Fruit fly (Drosophila melanogaster) whole organism, embryonic: ENCODE data around the gene RpL8.

Experiments used
- Ada2b ChIP-seq: fragments of 200-800 bp; sonication (Bioruptor generic); IDR thresholded peaks from 2 replicates; pipeline ENCODE4 v1.3.6; 2022; ENCODE audit warnings: missing biosample characterization, missing genetic modification characterization
- Atf3 ChIP-seq: fragments of 200-800 bp; sonication (Bioruptor generic); optimal IDR thresholded peaks from 3 replicates; lab custom pipeline; 2016; ENCODE audit warnings: missing biosample characterization, missing genetic modification characterization
- CG10147 ChIP-seq: fragments of 200-800 bp; sonication (Bioruptor generic); optimal IDR thresholded peaks from 2 replicates; lab custom pipeline; 2019; ENCODE audit warnings: missing biosample characterization, mild to moderate bottlenecking, missing genetic modification characterization, moderate library complexity
- CG11093 ChIP-seq: fragments of 200-800 bp; sonication (Bioruptor generic); IDR thresholded peaks from 3 replicates; pipeline ENCODE4 v1.3.6; 2022; ENCODE audit warnings: missing biosample characterization, missing genetic modification characterization
- CG12104 ChIP-seq: fragments of 200-800 bp; sonication (Bioruptor generic); optimal IDR thresholded peaks from 3 replicates; lab custom pipeline; 2016; ENCODE audit warnings: missing biosample characterization, missing genetic modification characterization
- CG14014 ChIP-seq: fragments of 200-800 bp; sonication (Bioruptor generic); IDR thresholded peaks from 2 replicates; pipeline ENCODE4 v1.3.6; 2022; ENCODE audit warnings: missing biosample characterization, missing genetic modification characterization
- CG17612 ChIP-seq: fragments of 200-800 bp; sonication (Bioruptor generic); IDR thresholded peaks from 2 replicates; pipeline ENCODE4 v1.3.6; 2022; ENCODE audit warnings: missing biosample characterization, missing genetic modification characterization
- CG2889 ChIP-seq: fragments of 200-800 bp; sonication (Bioruptor generic); IDR thresholded peaks from 3 replicates; pipeline ENCODE4 v1.3.6; 2022; ENCODE audit warnings: missing biosample characterization, missing genetic modification characterization
- CG3065 ChIP-seq: fragments of 200-800 bp; sonication (Bioruptor generic); optimal IDR thresholded peaks from 2 replicates; lab custom pipeline; 2016; ENCODE audit warnings: missing biosample characterization, missing genetic modification characterization
- CG34376 ChIP-seq: fragments of 200-800 bp; sonication (Bioruptor generic); optimal IDR thresholded peaks from 2 replicates; lab custom pipeline; 2018; ENCODE audit warnings: missing biosample characterization, mild to moderate bottlenecking, missing genetic modification characterization
- CG34422 ChIP-seq: fragments of 200-800 bp; sonication (Bioruptor generic); IDR thresholded peaks from 3 replicates; pipeline ENCODE4 v1.3.6; 2022; ENCODE audit warnings: missing biosample characterization, missing genetic modification characterization
- CG3726 ChIP-seq: fragments of 200-800 bp; sonication (Bioruptor generic); IDR thresholded peaks from 3 replicates; pipeline ENCODE4, ENCODE4 v1.3.6; 2022; ENCODE audit warnings: missing biosample characterization, missing genetic modification characterization
- CG4360 ChIP-seq: fragments of 200-800 bp; sonication (Bioruptor generic); IDR thresholded peaks from 2 replicates; pipeline ENCODE4 v1.3.6; 2022; ENCODE audit warnings: missing biosample characterization, missing genetic modification characterization
- CG4404 ChIP-seq: fragments of 200-800 bp; sonication (Bioruptor generic); IDR thresholded peaks from 2 replicates; pipeline ENCODE4 v1.3.6; 2022; ENCODE audit warnings: missing biosample characterization, missing genetic modification characterization
- CG6175 ChIP-seq: fragments of 200-800 bp; sonication (Bioruptor generic); IDR thresholded peaks from 3 replicates; pipeline ENCODE4 v1.3.6; 2022; ENCODE audit warnings: missing biosample characterization, missing genetic modification characterization
- CG7357 ChIP-seq: fragments of 200-800 bp; sonication (Bioruptor generic); IDR thresholded peaks from 3 replicates; pipeline ENCODE4 v1.3.6; 2022; ENCODE audit warnings: missing biosample characterization, missing genetic modification characterization
- CG7928 ChIP-seq: fragments of 200-800 bp; sonication (Bioruptor generic); optimal IDR thresholded peaks from 2 replicates; lab custom pipeline; 2017; ENCODE audit warnings: missing biosample characterization, mild to moderate bottlenecking, missing genetic modification characterization
- CG8359 ChIP-seq: fragments of 200-800 bp; sonication (Bioruptor generic); optimal IDR thresholded peaks from 2 replicates; lab custom pipeline; 2017; ENCODE audit warnings: missing biosample characterization, mild to moderate bottlenecking, missing genetic modification characterization, borderline replicate concordance
- CG9215 ChIP-seq: fragments of 200-800 bp; sonication (Bioruptor generic); IDR thresholded peaks from 2 replicates; pipeline ENCODE4 v1.3.6; 2022; ENCODE audit warnings: missing biosample characterization, missing genetic modification characterization
- CTCF ChIP-seq: fragments of 200-800 bp; sonication (Bioruptor generic); optimal IDR thresholded peaks from 2 replicates; lab custom pipeline; 2017; ENCODE audit warnings: missing biosample characterization, mild to moderate bottlenecking, missing genetic modification characterization, moderate library complexity
- Dad ChIP-seq: fragments of 200-800 bp; sonication (Bioruptor generic); optimal IDR thresholded peaks from 3 replicates; lab custom pipeline; 2016; ENCODE audit warnings: missing biosample characterization, missing genetic modification characterization
- Dip3 ChIP-seq: fragments of 200-800 bp; sonication (Bioruptor generic); optimal IDR thresholded peaks from 3 replicates; lab custom pipeline; 2016; ENCODE audit warnings: missing biosample characterization, missing genetic modification characterization
- Dp ChIP-seq: fragments of 200-800 bp; sonication (Bioruptor generic); optimal IDR thresholded peaks from 2 replicates; lab custom pipeline; 2018; ENCODE audit warnings: missing biosample characterization, mild to moderate bottlenecking, missing genetic modification characterization, moderate library complexity
- Fer1 ChIP-seq: fragments of 200-800 bp; sonication (Bioruptor generic); optimal IDR thresholded peaks from 2 replicates; lab custom pipeline; 2017; ENCODE audit warnings: missing biosample characterization, mild to moderate bottlenecking, missing genetic modification characterization
- H2.0 ChIP-seq: fragments of 200-800 bp; sonication (Bioruptor generic); IDR thresholded peaks from 2 replicates; pipeline ENCODE4 v1.3.6; 2022; ENCODE audit warnings: missing biosample characterization, missing genetic modification characterization
- Lim3 ChIP-seq: fragments of 200-800 bp; sonication (Bioruptor generic); IDR thresholded peaks from 2 replicates; pipeline ENCODE4 v1.3.6; 2022; ENCODE audit warnings: missing biosample characterization, missing genetic modification characterization
- Lpt ChIP-seq: fragments of >200 bp; optimal IDR thresholded peaks from 2 replicates; lab custom pipeline; 2018; ENCODE audit warnings: missing biosample characterization, missing genetic modification characterization
- NFAT ChIP-seq: fragments of 200-800 bp; sonication (Bioruptor generic); IDR thresholded peaks from 2 replicates; pipeline ENCODE4 v1.3.6; 2022; ENCODE audit warnings: missing biosample characterization, missing genetic modification characterization
- Neu2 ChIP-seq: fragments of 200-800 bp; sonication (Bioruptor generic); optimal IDR thresholded peaks from 3 replicates; lab custom pipeline; 2016; ENCODE audit warnings: missing biosample characterization, missing genetic modification characterization, borderline replicate concordance
- NfI ChIP-seq: fragments of 200-800 bp; sonication (Bioruptor generic); optimal IDR thresholded peaks from 3 replicates; lab custom pipeline; 2018; ENCODE audit warnings: missing biosample characterization, mild to moderate bottlenecking, missing genetic modification characterization, moderate library complexity
- PHDP ChIP-seq: fragments of 200-800 bp; sonication (Bioruptor generic); optimal IDR thresholded peaks from 3 replicates; lab custom pipeline; 2018; ENCODE audit warnings: missing biosample characterization, mild to moderate bottlenecking, missing genetic modification characterization, moderate library complexity
- Rfx ChIP-seq: fragments of 200-800 bp; sonication (Bioruptor generic); IDR thresholded peaks from 2 replicates; pipeline ENCODE4 v1.3.6; 2022; ENCODE audit warnings: missing biosample characterization, missing genetic modification characterization
- Six4 ChIP-seq: fragments of 200-800 bp; sonication (Bioruptor generic); optimal IDR thresholded peaks from 2 replicates; lab custom pipeline; 2016; ENCODE audit warnings: missing biosample characterization, missing genetic modification characterization
- Sry-β ChIP-seq: fragments of 200-800 bp; sonication (Bioruptor generic); optimal IDR thresholded peaks from 2 replicates; lab custom pipeline; 2018; ENCODE audit warnings: missing biosample characterization, mild to moderate bottlenecking, missing genetic modification characterization, moderate library complexity
- ato ChIP-seq: fragments of 200-800 bp; sonication (Bioruptor generic); IDR thresholded peaks from 2 replicates; pipeline ENCODE4 v1.3.6; 2022; ENCODE audit warnings: missing biosample characterization, missing genetic modification characterization; ENCODE audit not compliant: partially characterized antibody
- crp ChIP-seq, 2 experiments: fragments of 200-800 bp; sonication (Bioruptor generic); optimal IDR thresholded peaks; 2 replicates in 1 of 2; 3 replicates in 1 of 2; lab custom pipeline; 2017; ENCODE audit warnings: missing biosample characterization in 2 of 2, missing genetic modification characterization in 2 of 2, mild to moderate bottlenecking in 1 of 2, moderate library complexity in 1 of 2
- dimm ChIP-seq: fragments of 200-800 bp; sonication (Bioruptor generic); IDR thresholded peaks from 2 replicates; pipeline ENCODE4 v1.3.6; 2022; ENCODE audit warnings: missing biosample characterization, missing genetic modification characterization
- dm ChIP-seq: fragments of 200-800 bp; sonication (Bioruptor generic); optimal IDR thresholded peaks from 3 replicates; lab custom pipeline; 2016; ENCODE audit warnings: missing biosample characterization, missing genetic modification characterization
- gsb-n ChIP-seq: fragments of 200-800 bp; sonication (Bioruptor generic); optimal IDR thresholded peaks from 3 replicates; lab custom pipeline; 2018; ENCODE audit warnings: missing biosample characterization, mild to moderate bottlenecking, missing genetic modification characterization
- hb ChIP-seq: fragments of 200-800 bp; sonication (Bioruptor generic); IDR thresholded peaks from 3 replicates; pipeline ENCODE4 v1.3.6; 2022; ENCODE audit warnings: missing biosample characterization, missing genetic modification characterization; ENCODE audit not compliant: partially characterized antibody
- mirr ChIP-seq: fragments of 200-800 bp; sonication (Bioruptor generic); optimal IDR thresholded peaks from 3 replicates; lab custom pipeline; 2018; ENCODE audit warnings: missing biosample characterization, mild to moderate bottlenecking, missing genetic modification characterization
- mld ChIP-seq: fragments of 200-800 bp; sonication (Bioruptor generic); IDR thresholded peaks from 3 replicates; pipeline ENCODE4 v1.3.6; 2022; ENCODE audit warnings: missing biosample characterization, missing genetic modification characterization; ENCODE audit not compliant: partially characterized antibody
- rib ChIP-seq: fragments of 200-800 bp; sonication (Bioruptor generic); IDR thresholded peaks from 2 replicates; pipeline ENCODE4 v1.3.6; 2022; ENCODE audit warnings: missing biosample characterization, missing genetic modification characterization
- schlank ChIP-seq: fragments of 200-800 bp; sonication (Bioruptor generic); optimal IDR thresholded peaks from 2 replicates; lab custom pipeline; 2018; ENCODE audit warnings: missing biosample characterization, mild to moderate bottlenecking, missing genetic modification characterization
- sd ChIP-seq: fragments of 200-800 bp; sonication (Bioruptor generic); optimal IDR thresholded peaks from 3 replicates; lab custom pipeline; 2018; ENCODE audit warnings: missing biosample characterization, mild to moderate bottlenecking, missing genetic modification characterization, moderate library complexity
- sna ChIP-seq: fragments of 200-800 bp; sonication (Bioruptor generic); IDR thresholded peaks from 2 replicates; pipeline ENCODE4 v1.3.6; 2022; ENCODE audit warnings: missing biosample characterization, missing genetic modification characterization; ENCODE audit not compliant: partially characterized antibody
- sr ChIP-seq: fragments of 200-800 bp; sonication (Bioruptor generic); IDR thresholded peaks from 3 replicates; pipeline ENCODE4 v1.3.6; 2022; ENCODE audit warnings: missing biosample characterization, missing genetic modification characterization
- tap ChIP-seq: fragments of 200-800 bp; optimal IDR thresholded peaks from 3 replicates; lab custom pipeline; 2019; ENCODE audit warnings: missing biosample characterization, mild to moderate bottlenecking, missing genetic modification characterization, moderate library complexity
- tll ChIP-seq, 2 experiments: fragments of 200-800 bp in 1 of 2; fragments of >200 bp in 1 of 2; sonication (Bioruptor generic) in 1 of 2; optimal IDR thresholded peaks; 2 replicates each; lab custom pipeline; 2017 to 2019; ENCODE audit warnings: missing biosample characterization in 2 of 2, missing genetic modification characterization in 2 of 2, mild to moderate bottlenecking in 1 of 2, moderate library complexity in 1 of 2
- trem ChIP-seq: fragments of 200-800 bp; optimal IDR thresholded peaks from 3 replicates; lab custom pipeline; 2019; ENCODE audit warnings: missing biosample characterization, mild to moderate bottlenecking, missing genetic modification characterization, moderate library complexity
- usp ChIP-seq: fragments of >200 bp; optimal IDR thresholded peaks from 2 replicates; lab custom pipeline; 2017; ENCODE audit warnings: missing biosample characterization, missing genetic modification characterization

RpL8 gene

dm6 chr3L:2581343-2581825 lies 5.9 kb upstream of the RpL8 start (continued):
- TF ChIP-seq sna: no peak
- peak; percentile 89 for TF ChIP-seq CG2889
- TF ChIP-seq hb (GFP tag; lab: Robert Waterston, UW): no peak
- peak; percentile 46 for TF ChIP-seq sd
- peak; percentile 26 for TF ChIP-seq dm (GFP tag; lab: Kevin White, UChicago)
- TF ChIP-seq Dip3 (GFP tag; lab: Kevin White, UChicago): peak; percentile 32
- TF ChIP-seq Lim3: peak; percentile 79
- peak; percentile 84 for TF ChIP-seq CG3726 (GFP tag; lab: Robert Waterston, UW)
- no peak for TF ChIP-seq Lpt (GFP tag; lab: Kevin White, UChicago)
- peak; percentile 70 for TF ChIP-seq CG9215
- TF ChIP-seq Ada2b: peak; percentile 87
- peak; percentile 86 for TF ChIP-seq CG14014
- TF ChIP-seq Dp: no peak
- no peak for TF ChIP-seq CG17612 (GFP tag; lab: Robert Waterston, UW)
- TF ChIP-seq trem (tag; lab: Kevin White, UChicago): peak; percentile 87
- no peak for TF ChIP-seq usp (GFP tag; lab: Kevin White, UChicago)
- peak; percentile 87 for TF ChIP-seq Fer1
- TF ChIP-seq CG10147 (GFP tag; lab: Kevin White, UChicago): peak; percentile 77
- TF ChIP-seq NfI (GFP tag; lab: Kevin White, UChicago): peak; percentile 84
- TF ChIP-seq mirr (GFP tag; lab: Kevin White, UChicago): no peak
- no peak for TF ChIP-seq CG3065
- TF ChIP-seq NFAT (GFP tag; lab: Robert Waterston, UW): peak; percentile 59
- TF ChIP-seq CG4360 (GFP tag; lab: Robert Waterston, UW): peak; percentile 77
- TF ChIP-seq rib (GFP tag; lab: Robert Waterston, UW): no peak
- TF ChIP-seq Neu2 (GFP tag; lab: Kevin White, UChicago): peak; percentile 7
- TF ChIP-seq CG6175 (GFP tag; lab: Robert Waterston, UW): no peak
- peak; percentile 81 for TF ChIP-seq tap (tag; lab: Kevin White, UChicago)
- TF ChIP-seq CG12104 (GFP tag; lab: Kevin White, UChicago): peak; percentile 59
- peak; percentile 80 for TF ChIP-seq dimm (GFP tag; lab: Robert Waterston, UW)
- no peak for TF ChIP-seq ato
- no peak for TF ChIP-seq CTCF (GFP tag; lab: Kevin White, UChicago)
- TF ChIP-seq mld: no peak
- peak; percentile 91 for TF ChIP-seq H2.0
- TF ChIP-seq CG7357 (GFP tag; lab: Robert Waterston, UW): 0 out of 3 replicates have a peak, but pooled peaks have one; percentile 42
- peak in 1 of 2 experiments; percentile 48 for TF ChIP-seq crp (GFP tag; optimal IDR thresholded peaks at IDR 0.05; lab: Kevin White, UChicago)
- peak; percentile 66 for TF ChIP-seq Dad (GFP tag; lab: Kevin White, UChicago)
- peak; percentile 86 for TF ChIP-seq PHDP (tag; lab: Kevin White, UChicago)
- peak; percentile 77; the same call in 2 of the 3 replicates for TF ChIP-seq CG11093 (GFP tag; lab: Robert Waterston, UW)
- peak; percentile 54; the same call in 1 of the 2 replicates for TF ChIP-seq CG4404
- TF ChIP-seq sr: 0 out of 3 replicates have a peak, but pooled peaks have one; percentile 15
- peak; percentile 93 for TF ChIP-seq CG34422
- TF ChIP-seq Atf3 (GFP tag; lab: Kevin White, UChicago): peak; percentile 72
- peak; percentile 83 for TF ChIP-seq Rfx (GFP tag; lab: Robert Waterston, UW)
- peak; percentile 32 for TF ChIP-seq CG34376
- TF ChIP-seq gsb-n (tag; lab: Kevin White, UChicago): peak; percentile 80
- TF ChIP-seq CG7928: peak; percentile 39
- TF ChIP-seq Sry-β (GFP tag; lab: Kevin White, UChicago): peak; percentile 0
- peak; percentile 60 for TF ChIP-seq schlank (tag; lab: Kevin White, UChicago)
- peak; percentile 72 for TF ChIP-seq Six4
- peak in 1 of 2 experiments; percentile 7 for TF ChIP-seq tll (GFP tag; optimal IDR thresholded peaks at IDR 0.05; lab: Kevin White, UChicago)
- peak; percentile 72 for TF ChIP-seq CG8359 (GFP tag; lab: Kevin White, UChicago)
